Fruit fly (Drosophila melanogaster) whole organism, prepupa: ENCODE results near the gene Targ3.

Experiments
- Blimp-1 ChIP-seq: fragments of 200-800 bp; sonication (Bioruptor generic); optimal IDR thresholded peaks from 3 replicates; lab custom pipeline; 2017; ENCODE audit warnings: missing biosample characterization, missing genetic modification characterization, mild to moderate bottlenecking, moderate library complexity, missing genetic modification reagents
- CG10631 ChIP-seq: fragments of 200-800 bp; sonication (Bioruptor generic); optimal IDR thresholded peaks from 2 replicates; lab custom pipeline; 2016; ENCODE audit warnings: missing biosample characterization, missing genetic modification characterization
- CG10669 ChIP-seq: fragments of 200-800 bp; sonication (Bioruptor generic); optimal IDR thresholded peaks from 3 replicates; lab custom pipeline; 2018; ENCODE audit warnings: missing biosample characterization, mild to moderate bottlenecking, missing genetic modification characterization, moderate library complexity
- CG11762 ChIP-seq: fragments of 200-800 bp; sonication (Bioruptor generic); optimal IDR thresholded peaks from 3 replicates; lab custom pipeline; 2016; ENCODE audit warnings: missing biosample characterization, missing genetic modification characterization; ENCODE audit not compliant: insufficient read depth
- CG11902 ChIP-seq: fragments of 200-800 bp; sonication (Bioruptor generic); optimal IDR thresholded peaks from 3 replicates; lab custom pipeline; 2016; ENCODE audit warnings: missing biosample characterization, missing genetic modification characterization
- CG15336 ChIP-seq: fragments of 200-800 bp; sonication (Bioruptor generic); IDR thresholded peaks from 2 replicates; pipeline ENCODE4 v1.3.6; 2022; ENCODE audit warnings: missing biosample characterization, missing genetic modification characterization
- CG1621 ChIP-seq: fragments of 200-800 bp; sonication (Bioruptor generic); optimal IDR thresholded peaks from 3 replicates; lab custom pipeline; 2018; ENCODE audit warnings: missing biosample characterization, mild to moderate bottlenecking, missing genetic modification characterization
- CG16779 ChIP-seq: fragments of 200-800 bp; sonication (Bioruptor generic); optimal IDR thresholded peaks from 3 replicates; lab custom pipeline; 2017; ENCODE audit warnings: missing biosample characterization, mild to moderate bottlenecking, missing genetic modification characterization
- CG3032 ChIP-seq: fragments of 200-800 bp; optimal IDR thresholded peaks from 2 replicates; lab custom pipeline; 2019; ENCODE audit warnings: missing biosample characterization, mild to moderate bottlenecking, missing genetic modification characterization, moderate library complexity
- CG31627 ChIP-seq: fragments of 200-800 bp; sonication (Bioruptor generic); optimal IDR thresholded peaks from 3 replicates; lab custom pipeline; 2016; ENCODE audit warnings: missing biosample characterization, missing genetic modification characterization
- CG32006 ChIP-seq: fragments of 200-800 bp; sonication (Bioruptor generic); optimal IDR thresholded peaks from 3 replicates; lab custom pipeline; 2017; ENCODE audit warnings: missing biosample characterization, mild to moderate bottlenecking, missing genetic modification characterization
- CG3919 ChIP-seq: fragments of 200-800 bp; sonication (Bioruptor generic); optimal IDR thresholded peaks from 3 replicates; lab custom pipeline; 2016; ENCODE audit warnings: missing biosample characterization, missing genetic modification characterization
- CG4318 ChIP-seq: fragments of 200-800 bp; sonication (Bioruptor generic); optimal IDR thresholded peaks from 3 replicates; lab custom pipeline; 2017; ENCODE audit warnings: missing biosample characterization, mild to moderate bottlenecking, missing genetic modification characterization
- CG6163 ChIP-seq: fragments of 200-800 bp; sonication (Bioruptor generic); IDR thresholded peaks from 3 replicates; pipeline ENCODE4 v1.3.6; 2022; ENCODE audit warnings: missing biosample characterization, missing genetic modification characterization
- CG6792 ChIP-seq: fragments of 200-800 bp; sonication (Bioruptor generic); optimal IDR thresholded peaks from 3 replicates; lab custom pipeline; 2016; ENCODE audit warnings: missing biosample characterization, missing genetic modification characterization
- CG6854 ChIP-seq: fragments of 200-800 bp; sonication (Bioruptor generic); optimal IDR thresholded peaks from 2 replicates; lab custom pipeline; 2017; ENCODE audit warnings: missing biosample characterization, mild to moderate bottlenecking, missing genetic modification characterization
- CG7368 ChIP-seq: fragments of 200-800 bp; sonication (Bioruptor generic); optimal IDR thresholded peaks from 3 replicates; lab custom pipeline; 2016; ENCODE audit warnings: missing biosample characterization, missing genetic modification characterization
- CG8119 ChIP-seq: fragments of 200-800 bp; sonication (Bioruptor generic); IDR thresholded peaks from 3 replicates; pipeline ENCODE4 v1.3.6; 2022; ENCODE audit warnings: missing biosample characterization, missing genetic modification characterization
- CG8319 ChIP-seq: fragments of 200-800 bp; sonication (Bioruptor generic); optimal IDR thresholded peaks from 3 replicates; lab custom pipeline; 2016; ENCODE audit warnings: missing biosample characterization, missing genetic modification characterization
- CG9139 ChIP-seq: fragments of 200-800 bp; sonication (Bioruptor generic); optimal IDR thresholded peaks from 3 replicates; lab custom pipeline; 2017; ENCODE audit warnings: missing biosample characterization, mild to moderate bottlenecking, missing genetic modification characterization
- Eip78C ChIP-seq: fragments of 200-800 bp; sonication (Bioruptor generic); peaks from one replicate; lab custom pipeline; 2016; ENCODE audit warnings: missing biosample characterization, missing genetic modification characterization
- Eip93F ChIP-seq: fragments of 200-800 bp; sonication (Bioruptor generic); optimal IDR thresholded peaks from 2 replicates; lab custom pipeline; 2016; ENCODE audit warnings: missing biosample characterization, mild to moderate bottlenecking, missing genetic modification characterization
- Ets21C ChIP-seq: fragments of 200-800 bp; sonication (Bioruptor generic); optimal IDR thresholded peaks from 3 replicates; lab custom pipeline; 2016; ENCODE audit warnings: missing biosample characterization, missing genetic modification characterization
- Ets96B ChIP-seq: fragments of 200-800 bp; optimal IDR thresholded peaks from 2 replicates; lab custom pipeline; 2019; ENCODE audit warnings: missing biosample characterization, mild to moderate bottlenecking, missing genetic modification characterization, moderate library complexity
- Gug ChIP-seq: fragments of 200-800 bp; sonication (Bioruptor generic); IDR thresholded peaks from 2 replicates; pipeline ENCODE4 v1.3.6; 2022; ENCODE audit warnings: missing biosample characterization, missing genetic modification characterization
- Hr38 ChIP-seq: sonication (Bioruptor generic); optimal IDR thresholded peaks from 2 replicates; lab custom pipeline; 2016; ENCODE audit warnings: missing biosample characterization, missing genetic modification characterization
- Hr39 ChIP-seq: fragments of 200-800 bp; sonication (Bioruptor generic); optimal IDR thresholded peaks from 2 replicates; lab custom pipeline; 2016; ENCODE audit warnings: missing biosample characterization, missing genetic modification characterization
- Hr4 ChIP-seq: fragments of 200-800 bp; sonication (Bioruptor generic); optimal IDR thresholded peaks from 3 replicates; lab custom pipeline; 2016; ENCODE audit warnings: missing biosample characterization, missing genetic modification characterization
- Lpt ChIP-seq: fragments of 200-800 bp; sonication (Bioruptor generic); optimal IDR thresholded peaks from 3 replicates; lab custom pipeline; 2016; ENCODE audit warnings: missing biosample characterization, missing genetic modification characterization
- Met ChIP-seq: fragments of 200-800 bp; sonication (Bioruptor generic); optimal IDR thresholded peaks from 3 replicates; lab custom pipeline; 2016; ENCODE audit warnings: missing biosample characterization, missing genetic modification characterization
- OdsH ChIP-seq: fragments of 200-800 bp; sonication (Bioruptor generic); optimal IDR thresholded peaks from 3 replicates; lab custom pipeline; 2016; ENCODE audit warnings: missing biosample characterization, missing genetic modification characterization
- Smox ChIP-seq: fragments of 200-800 bp; sonication (Bioruptor generic); optimal IDR thresholded peaks from 3 replicates; lab custom pipeline; 2016; ENCODE audit warnings: missing biosample characterization, missing genetic modification characterization
- Sox14 ChIP-seq: fragments of 200-800 bp; sonication (Bioruptor generic); optimal IDR thresholded peaks from 3 replicates; lab custom pipeline; 2016; ENCODE audit warnings: missing biosample characterization, missing genetic modification characterization
- Sox15 ChIP-seq: fragments of 200-800 bp; sonication (Bioruptor generic); optimal IDR thresholded peaks from 3 replicates; lab custom pipeline; 2016; ENCODE audit warnings: missing biosample characterization, missing genetic modification characterization
- achi ChIP-seq: fragments of 200-800 bp; sonication (Bioruptor generic); optimal IDR thresholded peaks from 3 replicates; lab custom pipeline; 2016; ENCODE audit warnings: missing biosample characterization, missing genetic modification characterization
- acj6 ChIP-seq: fragments of 200-800 bp; sonication (Bioruptor generic); optimal IDR thresholded peaks from 3 replicates; lab custom pipeline; 2016; ENCODE audit warnings: missing biosample characterization, missing genetic modification characterization
- cyc ChIP-seq: fragments of 200-800 bp; sonication (Bioruptor generic); optimal IDR thresholded peaks from 3 replicates; lab custom pipeline; 2016; ENCODE audit warnings: missing biosample characterization, missing genetic modification characterization
- dac ChIP-seq: fragments of 200-800 bp; sonication (Bioruptor generic); optimal IDR thresholded peaks from 2 replicates; lab custom pipeline; 2017; ENCODE audit warnings: missing biosample characterization, mild to moderate bottlenecking, missing genetic modification characterization
- dsx ChIP-seq: fragments of 200-800 bp; optimal IDR thresholded peaks from 3 replicates; lab custom pipeline; 2019; ENCODE audit warnings: missing biosample characterization, mild to moderate bottlenecking, missing genetic modification characterization, moderate library complexity; ENCODE audit not compliant: poor library complexity, severe bottlenecking
- esn ChIP-seq: fragments of 200-800 bp; sonication (Bioruptor generic); optimal IDR thresholded peaks from 2 replicates; lab custom pipeline; 2016; ENCODE audit warnings: missing biosample characterization, mild to moderate bottlenecking, missing genetic modification characterization, moderate library complexity
- fd59A ChIP-seq: fragments of 200-800 bp; sonication (Bioruptor generic); optimal IDR thresholded peaks from 2 replicates; lab custom pipeline; 2017; ENCODE audit warnings: missing biosample characterization, mild to moderate bottlenecking, missing genetic modification characterization, missing genetic modification reagents
- fd85E ChIP-seq: fragments of 200-800 bp; sonication (Bioruptor generic); optimal IDR thresholded peaks from 3 replicates; lab custom pipeline; 2016; ENCODE audit warnings: missing biosample characterization, missing genetic modification characterization
- fkh ChIP-seq: fragments of 200-800 bp; sonication (Bioruptor generic); optimal IDR thresholded peaks from 3 replicates; lab custom pipeline; 2017; ENCODE audit warnings: missing biosample characterization, mild to moderate bottlenecking, missing genetic modification characterization, moderate library complexity
- lz ChIP-seq: fragments of 200-800 bp; sonication (Bioruptor generic); optimal IDR thresholded peaks from 3 replicates; lab custom pipeline; 2016; ENCODE audit warnings: missing biosample characterization, missing genetic modification characterization
- net ChIP-seq: fragments of 200-800 bp; sonication (Bioruptor generic); optimal IDR thresholded peaks from 3 replicates; lab custom pipeline; 2016; ENCODE audit warnings: missing biosample characterization, missing genetic modification characterization
- pdm3 ChIP-seq: fragments of 200-800 bp; sonication (Bioruptor generic); optimal IDR thresholded peaks from 3 replicates; lab custom pipeline; 2016; ENCODE audit warnings: missing biosample characterization, missing genetic modification characterization
- salr ChIP-seq, 2 experiments: fragments of 200-800 bp; sonication (Bioruptor generic); optimal IDR thresholded peaks; 3 replicates each; lab custom pipeline; 2016 to 2018; ENCODE audit warnings: missing biosample characterization in 2 of 2, missing genetic modification characterization in 2 of 2, mild to moderate bottlenecking in 1 of 2
- spab ChIP-seq: fragments of 200-800 bp; sonication (Bioruptor generic); optimal IDR thresholded peaks from 2 replicates; lab custom pipeline; 2017; ENCODE audit warnings: missing biosample characterization, mild to moderate bottlenecking, missing genetic modification characterization, missing genetic modification reagents
- ss ChIP-seq, 2 experiments: fragments of 200-800 bp; sonication (Bioruptor generic); optimal IDR thresholded peaks; 2 replicates in 1 of 2; 3 replicates in 1 of 2; lab custom pipeline; 2017 to 2018; ENCODE audit warnings: mild to moderate bottlenecking in 2 of 2, missing biosample characterization in 2 of 2, missing genetic modification characterization in 2 of 2, moderate library complexity in 1 of 2
- topi ChIP-seq: fragments of 200-800 bp; sonication (Bioruptor generic); optimal IDR thresholded peaks from 3 replicates; lab custom pipeline; 2016; ENCODE audit warnings: missing biosample characterization, missing genetic modification characterization

The Targ3 gene

DNA sequence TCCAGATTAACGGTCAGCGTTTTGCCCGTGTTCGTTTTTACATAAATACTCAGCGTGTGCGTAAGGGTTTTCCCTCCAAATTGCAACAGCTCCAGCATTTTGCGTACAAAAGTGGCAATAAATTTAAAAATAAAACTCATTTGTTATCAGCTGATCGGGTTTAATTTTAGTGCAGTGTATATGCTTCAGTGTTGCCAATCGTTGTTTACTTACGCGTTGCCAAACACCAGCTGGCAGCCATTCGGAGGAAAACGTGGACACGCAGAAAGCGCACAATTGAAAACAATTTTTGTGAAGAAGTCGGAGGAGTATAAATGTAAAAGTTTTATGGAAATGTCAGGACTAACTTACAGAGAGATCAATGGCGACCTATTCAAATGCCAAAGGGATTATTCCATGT lies at the start of gene Targ3, which contains the start of gene park (continued):
- no peak for TF ChIP-seq dsx
- peak; percentile 31 for TF ChIP-seq pdm3 (GFP tag; lab: Kevin White, UChicago)
- TF ChIP-seq CG32006 (GFP tag; lab: Kevin White, UChicago): peak; percentile 1
- peak; percentile 54 for TF ChIP-seq esn (GFP tag; lab: Kevin White, UChicago)
- peak; percentile 68 for TF ChIP-seq CG31627 (GFP tag; lab: Kevin White, UChicago)
- TF ChIP-seq CG10631: peak; percentile 20

DNA sequence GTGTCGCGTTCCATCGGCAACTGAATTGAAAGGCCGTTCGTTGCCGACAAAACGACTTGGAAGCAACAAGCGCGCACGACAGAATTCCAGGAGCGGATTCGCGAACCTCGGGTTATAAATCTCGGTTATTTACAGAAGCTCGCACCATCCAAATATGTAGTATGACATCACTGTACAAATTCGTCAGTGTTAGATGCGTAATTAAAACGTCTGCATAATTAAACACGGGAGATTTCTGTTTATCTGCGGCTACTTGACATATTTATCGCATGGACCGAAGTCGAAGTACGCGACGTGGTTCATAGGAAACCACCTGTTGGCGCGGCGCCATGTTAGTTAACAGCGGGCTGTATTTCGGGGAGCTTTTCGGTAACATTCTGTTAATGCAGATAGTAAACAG lies 24.7 kb upstream of the Targ3 start, which contains the start of gene Ac78C:
TSS of gene Ac78C (minus strand) at position 26 of the 400 bp plus-strand sequence.
- TF ChIP-seq Ets96B (tag; lab: Kevin White, UChicago) (peak; percentile 83), CG11902 (GFP tag; lab: Kevin White, UChicago) (peak; percentile 94), lz (GFP tag; lab: Kevin White, UChicago) (peak; percentile 87), CG15336 (GFP tag; lab: Robert Waterston, UW) (peak; percentile 88), CG8119 (peak; percentile 87), Blimp-1 (GFP tag; lab: Kevin White, UChicago) (peak; percentile 51), ss (GFP tag; optimal IDR thresholded peaks at IDR 0.05; lab: Kevin White, UChicago) (peak; percentile 77 to 85), CG3919 (peak; percentile 89), net (peak; percentile 87), CG1621 (tag; lab: Kevin White, UChicago) (peak; percentile 78), CG16779 (tag; lab: Kevin White, UChicago) (peak; percentile 82), Ets21C (GFP tag; lab: Kevin White, UChicago) (peak; percentile 80), CG10669 (GFP tag; lab: Kevin White, UChicago) (peak; percentile 79), CG31627 (GFP tag; lab: Kevin White, UChicago) (peak; percentile 86), Hr39 (GFP tag; lab: Kevin White, UChicago) (peak; percentile 86), dsx (peak; percentile 70), topi (GFP tag; lab: Kevin White, UChicago) (peak; percentile 82), Met (GFP tag; lab: Kevin White, UChicago) (peak; percentile 81), Hr38 (GFP tag; lab: Kevin White, UChicago) (peak; percentile 38), CG3032 (peak; percentile 81), Eip93F (GFP tag; lab: Kevin White, UChicago) (no peak), Gug (peak; percentile 90), Smox (GFP tag; lab: Kevin White, UChicago) (peak; percentile 77), Eip78C (peak; percentile 94), dac (GFP tag; lab: Kevin White, UChicago) (peak; percentile 85), CG9139 (GFP tag; lab: Kevin White, UChicago) (peak; percentile 78), salr (GFP tag; optimal IDR thresholded peaks at IDR 0.05; lab: Kevin White, UChicago) (peak; percentile 24 to 59), CG4318 (GFP tag; lab: Kevin White, UChicago) (peak; percentile 82), fd85E (GFP tag; lab: Kevin White, UChicago) (peak; percentile 67), fkh (peak; percentile 96), CG11762 (GFP tag; lab: Kevin White, UChicago) (peak; percentile 79), pdm3 (GFP tag; lab: Kevin White, UChicago) (peak; percentile 88), Lpt (GFP tag; lab: Kevin White, UChicago) (peak; percentile 85), CG6163 (peak; percentile 92), CG6792 (peak; percentile 85), CG8319 (GFP tag; lab: Kevin White, UChicago) (peak; percentile 82), Sox15 (GFP tag; lab: Kevin White, UChicago) (peak; percentile 77), CG7368 (peak; percentile 89), Sox14 (peak; percentile 81), CG6854 (GFP tag; lab: Kevin White, UChicago) (peak; percentile 88), Hr4 (GFP tag; lab: Kevin White, UChicago) (peak; percentile 91), acj6 (GFP tag; lab: Kevin White, UChicago) (peak; percentile 82), spab (peak; percentile 68), cyc (GFP tag; lab: Kevin White, UChicago) (peak; percentile 87), OdsH (GFP tag; lab: Kevin White, UChicago) (peak; percentile 86), achi (GFP tag; lab: Kevin White, UChicago) (peak; percentile 84), fd59A (GFP tag; lab: Kevin White, UChicago) (peak; percentile 63)
